Fruit fly (Drosophila melanogaster) whole organism, embryonic: Measurements from ENCODE around the gene beta4GalNAcTB.

Source experiments
- Asciz ChIP-seq: fragments of 200-800 bp; sonication (Bioruptor generic); optimal IDR thresholded peaks from 2 replicates; lab custom pipeline; 2017; ENCODE audit warnings: missing biosample characterization, mild to moderate bottlenecking, missing genetic modification characterization, missing genetic modification reagents
- Atf3 ChIP-seq: fragments of 200-800 bp; sonication (Bioruptor generic); optimal IDR thresholded peaks from 3 replicates; lab custom pipeline; 2016; ENCODE audit warnings: missing biosample characterization, missing genetic modification characterization
- CG10209 ChIP-seq: fragments of 200-800 bp; sonication (Bioruptor generic); optimal IDR thresholded peaks from 3 replicates; lab custom pipeline; 2017; ENCODE audit warnings: missing biosample characterization, mild to moderate bottlenecking, missing genetic modification characterization, missing genetic modification reagents
- CG10565 ChIP-seq: fragments of 200-800 bp; sonication (Bioruptor generic); optimal IDR thresholded peaks from 3 replicates; lab custom pipeline; 2016; ENCODE audit warnings: missing biosample characterization, mild to moderate bottlenecking, missing genetic modification characterization
- CG10979 ChIP-seq: fragments of 200-800 bp; sonication (Bioruptor generic); optimal IDR thresholded peaks from 2 replicates; lab custom pipeline; 2018; ENCODE audit warnings: missing biosample characterization, mild to moderate bottlenecking, missing genetic modification characterization, moderate library complexity
- CG11398 ChIP-seq: fragments of 200-800 bp; sonication (Bioruptor generic); optimal IDR thresholded peaks from 2 replicates; lab custom pipeline; 2016; ENCODE audit warnings: missing biosample characterization, missing genetic modification characterization
- CG13624 ChIP-seq: fragments of 200-800 bp; sonication (Bioruptor generic); optimal IDR thresholded peaks from 2 replicates; lab custom pipeline; 2016; ENCODE audit warnings: missing biosample characterization, missing genetic modification characterization
- CG15601 ChIP-seq: fragments of 200-800 bp; sonication (Bioruptor generic); optimal IDR thresholded peaks from 3 replicates; lab custom pipeline; 2019; ENCODE audit warnings: missing biosample characterization, mild to moderate bottlenecking, missing genetic modification characterization, moderate library complexity
- CG18011 ChIP-seq: fragments of 200-800 bp; sonication (Bioruptor generic); optimal IDR thresholded peaks from 2 replicates; lab custom pipeline; 2017; ENCODE audit warnings: missing biosample characterization, missing genetic modification characterization, mild to moderate bottlenecking, moderate library complexity, missing genotype
- CG1832 ChIP-seq: fragments of 200-800 bp; sonication (Bioruptor generic); optimal IDR thresholded peaks from 2 replicates; lab custom pipeline; 2017; ENCODE audit warnings: missing biosample characterization, mild to moderate bottlenecking, missing genetic modification characterization, inconsistent platforms
- CG18476 ChIP-seq: fragments of 200-800 bp; sonication (Bioruptor generic); optimal IDR thresholded peaks from 2 replicates; lab custom pipeline; 2016; ENCODE audit warnings: missing biosample characterization, mild to moderate bottlenecking, missing genetic modification characterization
- CG2202 ChIP-seq: fragments of 200-800 bp; sonication (Bioruptor generic); optimal IDR thresholded peaks from 2 replicates; lab custom pipeline; 2018; ENCODE audit warnings: missing biosample characterization, mild to moderate bottlenecking, missing genetic modification characterization
- CG2875 ChIP-seq: fragments of 200-800 bp; sonication (Bioruptor generic); optimal IDR thresholded peaks from 2 replicates; lab custom pipeline; 2017; ENCODE audit warnings: missing biosample characterization, mild to moderate bottlenecking, missing genetic modification characterization, missing genetic modification reagents
- CG31365 ChIP-seq: fragments of 200-800 bp; sonication (Bioruptor generic); optimal IDR thresholded peaks from 2 replicates; lab custom pipeline; 2018; ENCODE audit warnings: missing biosample characterization, mild to moderate bottlenecking, missing genetic modification characterization
- CG4328 ChIP-seq: fragments of 200-800 bp; sonication (Bioruptor generic); optimal IDR thresholded peaks from 3 replicates; lab custom pipeline; 2017; ENCODE audit warnings: missing biosample characterization, missing genetic modification reagents, missing genetic modification characterization
- CG5180 ChIP-seq: fragments of 200-800 bp; sonication (Bioruptor generic); optimal IDR thresholded peaks from 3 replicates; lab custom pipeline; 2017; ENCODE audit warnings: missing biosample characterization, missing genetic modification characterization, mild to moderate bottlenecking, moderate library complexity, missing genetic modification reagents
- CG5953 ChIP-seq: fragments of 200-800 bp; sonication (Bioruptor generic); IDR thresholded peaks from 2 replicates; pipeline ENCODE4 v1.3.6; 2022; ENCODE audit warnings: missing biosample characterization, missing genetic modification characterization
- CG6765 ChIP-seq: fragments of 200-800 bp; sonication (Bioruptor generic); optimal IDR thresholded peaks from 3 replicates; lab custom pipeline; 2017; ENCODE audit warnings: missing biosample characterization, mild to moderate bottlenecking, missing genetic modification characterization
- CG7556 ChIP-seq: fragments of 200-800 bp; sonication (Bioruptor generic); optimal IDR thresholded peaks from 2 replicates; lab custom pipeline; 2017; ENCODE audit warnings: missing biosample characterization, mild to moderate bottlenecking, missing genetic modification characterization
- Doc2 ChIP-seq: fragments of 200-800 bp; sonication (Bioruptor generic); IDR thresholded peaks from 2 replicates; pipeline ENCODE4 v1.3.6; 2022; ENCODE audit warnings: missing biosample characterization, missing genetic modification characterization
- Fer3 ChIP-seq: fragments of 200-800 bp; sonication (Bioruptor generic); optimal IDR thresholded peaks from 2 replicates; lab custom pipeline; 2018; ENCODE audit warnings: missing biosample characterization, mild to moderate bottlenecking, missing genetic modification characterization, moderate library complexity
- Lhr ChIP-seq: fragments of 200-800 bp; sonication (Bioruptor generic); optimal IDR thresholded peaks from 3 replicates; lab custom pipeline; 2017; ENCODE audit warnings: mild to moderate bottlenecking, missing biosample characterization, missing genetic modification reagents, missing genetic modification characterization
- MBD-R2 ChIP-seq: fragments of 200-800 bp; sonication (Bioruptor generic); IDR thresholded peaks from 2 replicates; pipeline ENCODE4 v1.3.6; 2022; ENCODE audit warnings: missing biosample characterization, missing genetic modification characterization
- MESR4 ChIP-seq: fragments of 200-800 bp; sonication (Bioruptor generic); optimal IDR thresholded peaks from 2 replicates; lab custom pipeline; 2018; ENCODE audit warnings: missing biosample characterization, mild to moderate bottlenecking, missing genetic modification characterization, moderate library complexity
- Meics ChIP-seq: fragments of 200-800 bp; sonication (Bioruptor generic); optimal IDR thresholded peaks from 2 replicates; lab custom pipeline; 2017; ENCODE audit warnings: missing biosample characterization, mild to moderate bottlenecking, missing genetic modification characterization
- Myb ChIP-seq: fragments of 200-800 bp; sonication (Bioruptor generic); optimal IDR thresholded peaks from 2 replicates; lab custom pipeline; 2016; ENCODE audit warnings: missing biosample characterization, missing genetic modification characterization
- Nf-YB ChIP-seq: fragments of 200-800 bp; sonication (Bioruptor generic); optimal IDR thresholded peaks from 3 replicates; lab custom pipeline; 2019; ENCODE audit warnings: missing biosample characterization, mild to moderate bottlenecking, missing genetic modification characterization, moderate library complexity
- Pdp1 ChIP-seq, 2 experiments: fragments of 200-800 bp; sonication (Bioruptor generic); optimal IDR thresholded peaks; 3 replicates each; lab custom pipeline; 2016; ENCODE audit warnings: missing biosample characterization in 2 of 2, missing genetic modification characterization in 2 of 2, mild to moderate bottlenecking in 1 of 2, moderate library complexity in 1 of 2
- Poxn ChIP-seq: fragments of 200-800 bp; sonication (Bioruptor generic); IDR thresholded peaks from 2 replicates; pipeline ENCODE4 v1.3.6; 2022; ENCODE audit warnings: missing biosample characterization, missing genetic modification characterization
- Rfx ChIP-seq: fragments of 200-800 bp; sonication (Bioruptor generic); IDR thresholded peaks from 2 replicates; pipeline ENCODE4 v1.3.6; 2022; ENCODE audit warnings: missing biosample characterization, missing genetic modification characterization
- al ChIP-seq: fragments of 200-800 bp; sonication (Bioruptor generic); IDR thresholded peaks from 2 replicates; pipeline ENCODE4 v1.3.6; 2022; ENCODE audit warnings: missing biosample characterization, missing genetic modification characterization
- chm ChIP-seq: fragments of 200-800 bp; sonication (Bioruptor generic); IDR thresholded peaks from 2 replicates; pipeline ENCODE4 v1.3.6; 2022; ENCODE audit warnings: missing biosample characterization, missing genetic modification characterization
- crc ChIP-seq: fragments of 200-800 bp; sonication (Bioruptor generic); optimal IDR thresholded peaks from 2 replicates; lab custom pipeline; 2016; ENCODE audit warnings: missing biosample characterization, missing genetic modification characterization
- exex ChIP-seq: fragments of 200-800 bp; sonication (Bioruptor generic); optimal IDR thresholded peaks from 4 replicates; lab custom pipeline; 2018; ENCODE audit warnings: missing biosample characterization, mild to moderate bottlenecking, missing genetic modification characterization, moderate library complexity
- hb ChIP-seq: fragments of 200-800 bp; sonication (Bioruptor generic); IDR thresholded peaks from 3 replicates; pipeline ENCODE4 v1.3.6; 2022; ENCODE audit warnings: missing biosample characterization, missing genetic modification characterization; ENCODE audit not compliant: partially characterized antibody
- hkb ChIP-seq, 2 experiments: fragments of 200-800 bp in 1 of 2; fragments of >200 bp in 1 of 2; sonication (Bioruptor generic) in 1 of 2; IDR thresholded peaks in 1 of 2; optimal IDR thresholded peaks in 1 of 2; 2 replicates each; pipeline versions ENCODE4 v1.3.6 to Lab custom; 2017 to 2022; ENCODE audit warnings: missing biosample characterization in 1 of 2, missing genetic modification characterization in 1 of 2
- kni ChIP-seq: fragments of 200-800 bp; sonication (Bioruptor generic); optimal IDR thresholded peaks from 3 replicates; lab custom pipeline; 2017; ENCODE audit warnings: mild to moderate bottlenecking, missing biosample characterization, missing genetic modification reagents, missing genetic modification characterization
- lola ChIP-seq, 3 experiments: fragments of >200 bp in 2 of 3; fragments of 200-800 bp in 1 of 3; sonication (Bioruptor generic) in 1 of 3; optimal IDR thresholded peaks; 2 replicates each; lab custom pipeline; 2017 to 2019; ENCODE audit warnings: missing biosample characterization in 3 of 3, missing genetic modification characterization in 3 of 3, mild to moderate bottlenecking in 1 of 3, moderate library complexity in 1 of 3
- lov ChIP-seq, 2 experiments: fragments of 200-800 bp in 1 of 2; fragments of >200 bp in 1 of 2; sonication (Bioruptor generic) in 1 of 2; IDR thresholded peaks in 1 of 2; optimal IDR thresholded peaks in 1 of 2; 2 replicates in 1 of 2; 3 replicates in 1 of 2; pipeline versions ENCODE4 v1.3.6 to Lab custom; 2017 to 2022; ENCODE audit warnings: missing biosample characterization in 1 of 2, missing genetic modification characterization in 1 of 2
- maf-S ChIP-seq: fragments of 200-800 bp; sonication (Bioruptor generic); optimal IDR thresholded peaks from 2 replicates; lab custom pipeline; 2016; ENCODE audit warnings: missing biosample characterization, missing genetic modification characterization
- oc ChIP-seq: fragments of 200-800 bp; sonication (Bioruptor generic); optimal IDR thresholded peaks from 2 replicates; lab custom pipeline; 2018; ENCODE audit warnings: missing biosample characterization, mild to moderate bottlenecking, missing genetic modification characterization, moderate library complexity
- peb ChIP-seq: fragments of 200-800 bp; sonication (Bioruptor generic); IDR thresholded peaks from 2 replicates; pipeline ENCODE4 v1.3.6; 2022; ENCODE audit warnings: missing biosample characterization, missing genetic modification characterization
- prd ChIP-seq, 3 experiments: fragments of >200 bp in 2 of 3; fragments of 200-800 bp in 1 of 3; sonication (Bioruptor generic) in 1 of 3; optimal IDR thresholded peaks in 2 of 3; IDR thresholded peaks in 1 of 3; 2 replicates in 2 of 3; 3 replicates in 1 of 3; pipeline versions ENCODE4 v1.3.6 to Lab custom; 2017 to 2022; ENCODE audit warnings: missing biosample characterization in 1 of 3, missing genetic modification characterization in 1 of 3
- row ChIP-seq: fragments of 200-800 bp; sonication (Bioruptor generic); IDR thresholded peaks from 3 replicates; pipeline ENCODE4 v1.3.6; 2022; ENCODE audit warnings: missing biosample characterization, missing genetic modification characterization
- sima ChIP-seq: fragments of 200-800 bp; sonication (Bioruptor generic); optimal IDR thresholded peaks from 2 replicates; lab custom pipeline; 2016; ENCODE audit warnings: missing biosample characterization, missing genetic modification characterization
- sqz ChIP-seq: fragments of 200-800 bp; sonication (Bioruptor generic); optimal IDR thresholded peaks from 3 replicates; lab custom pipeline; 2018; ENCODE audit warnings: missing biosample characterization, mild to moderate bottlenecking, missing genetic modification characterization
- vvl ChIP-seq: fragments of 200-800 bp; sonication (Bioruptor generic); IDR thresholded peaks from 2 replicates; pipeline ENCODE4 v1.3.6; 2022; ENCODE audit warnings: missing biosample characterization, missing genetic modification characterization
- zf30C ChIP-seq: fragments of 200-800 bp; sonication (Bioruptor generic); optimal IDR thresholded peaks from 3 replicates; lab custom pipeline; 2018; ENCODE audit warnings: missing biosample characterization, mild to moderate bottlenecking, missing genetic modification characterization

Gene beta4GalNAcTB

dm6 chr3R:29077572-29077971 is 43.8 kb upstream of the beta4GalNAcTB start (continued):
- TF ChIP-seq lov (optimal IDR thresholded peaks at IDR 0.05; lab: Kevin White, UChicago) (no peak), lov (GFP tag; IDR thresholded peaks at IDR 0.05; lab: Robert Waterston, UW) (no peak), sqz (no peak), CG10209 (GFP tag; lab: Kevin White, UChicago) (peak; percentile 2), Nf-YB (GFP tag; lab: Kevin White, UChicago) (no peak), MESR4 (GFP tag; lab: Kevin White, UChicago) (no peak), hkb (optimal IDR thresholded peaks at IDR 0.05; lab: Kevin White, UChicago) (no peak), hkb (GFP tag; IDR thresholded peaks at IDR 0.05; lab: Robert Waterston, UW) (peak; percentile 46; the same call in 1 of the 2 replicates), Asciz (peak; percentile 13), CG1832 (GFP tag; lab: Kevin White, UChicago) (no peak), CG18011 (GFP tag; lab: Kevin White, UChicago) (no peak), MBD-R2 (GFP tag; lab: Robert Waterston, UW) (no peak), CG13624 (GFP tag; lab: Kevin White, UChicago) (no peak), CG15601 (tag; lab: Kevin White, UChicago) (no peak), Myb (GFP tag; lab: Kevin White, UChicago) (no peak), Pdp1 (GFP tag; optimal IDR thresholded peaks at IDR 0.05; lab: Kevin White, UChicago) (no peak), CG2202 (tag; lab: Kevin White, UChicago) (no peak), CG4328 (GFP tag; lab: Kevin White, UChicago) (no peak), CG7556 (GFP tag; lab: Kevin White, UChicago) (no peak), crc (no peak), CG31365 (tag; lab: Kevin White, UChicago) (no peak), Rfx (GFP tag; lab: Robert Waterston, UW) (0 out of 2 replicates have a peak, but pooled peaks have one; percentile 28), CG11398 (GFP tag; lab: Kevin White, UChicago) (no peak), sima (GFP tag; lab: Kevin White, UChicago) (no peak), CG10979 (tag; lab: Kevin White, UChicago) (no peak), row (GFP tag; lab: Robert Waterston, UW) (0 out of 3 replicates have a peak, but pooled peaks have one; percentile 11), Poxn (no peak), Meics (GFP tag; lab: Kevin White, UChicago) (peak; percentile 26), al (no peak), chm (GFP tag; lab: Robert Waterston, UW) (0 out of 2 replicates have a peak, but pooled peaks have one; percentile 10), CG5180 (GFP tag; lab: Kevin White, UChicago) (no peak), kni (GFP tag; lab: Kevin White, UChicago) (no peak), oc (no peak), vvl (GFP tag; lab: Robert Waterston, UW) (no peak), peb (GFP tag; lab: Robert Waterston, UW) (no peak), Atf3 (GFP tag; lab: Kevin White, UChicago) (no peak), CG6765 (GFP tag; lab: Kevin White, UChicago) (peak; percentile 7), CG18476 (GFP tag; lab: Kevin White, UChicago) (peak; percentile 35), CG10565 (GFP tag; lab: Kevin White, UChicago) (no peak), CG5953 (GFP tag; lab: Robert Waterston, UW) (0 out of 2 replicates have a peak, but pooled peaks have one; percentile 30), Fer3 (tag; lab: Kevin White, UChicago) (no peak), exex (tag; lab: Kevin White, UChicago) (no peak), prd (optimal IDR thresholded peaks at IDR 0.05; lab: Kevin White, UChicago) (no peak), prd (GFP tag; IDR thresholded peaks at IDR 0.05; lab: Robert Waterston, UW) (no peak), Doc2 (GFP tag; lab: Robert Waterston, UW) (no peak), hb (GFP tag; lab: Robert Waterston, UW) (no peak), zf30C (GFP tag; lab: Kevin White, UChicago) (no peak), lola (GFP tag; optimal IDR thresholded peaks at IDR 0.05; lab: Kevin White, UChicago) (no peak), Lhr (GFP tag; lab: Kevin White, UChicago) (no peak), maf-S (GFP tag; lab: Kevin White, UChicago) (no peak), CG2875 (no peak)
